Worm (Caenorhabditis elegans): Measurements from ENCODE around the gene sid-3.

- TF ChIP-seq cog-1 (tag; optimal IDR thresholded peaks at IDR 0.05) (no peak), flt-1 (GFP tag; IDR thresholded peaks at IDR 0.05) (no peak), ref-1 (GFP tag; conservative IDR thresholded peaks at IDR 0.05) (no peak), klf-2 (GFP tag; conservative IDR thresholded peaks at IDR 0.05) (no peak), ztf-29 (GFP tag; IDR thresholded peaks at IDR 0.05) (no peak), tab-1 (GFP tag; IDR thresholded peaks at IDR 0.05) (no peak), ztf-23 (GFP tag; IDR thresholded peaks at IDR 0.05) (no peak)
These were observed 18.1 kb upstream of the sid-3 start for ce11 chrX:17168086-17168485.

Data from whole organism, midembryonic.